Worm (Caenorhabditis elegans): ENCODE measurements around the gene C47E8.4.

DNA sequence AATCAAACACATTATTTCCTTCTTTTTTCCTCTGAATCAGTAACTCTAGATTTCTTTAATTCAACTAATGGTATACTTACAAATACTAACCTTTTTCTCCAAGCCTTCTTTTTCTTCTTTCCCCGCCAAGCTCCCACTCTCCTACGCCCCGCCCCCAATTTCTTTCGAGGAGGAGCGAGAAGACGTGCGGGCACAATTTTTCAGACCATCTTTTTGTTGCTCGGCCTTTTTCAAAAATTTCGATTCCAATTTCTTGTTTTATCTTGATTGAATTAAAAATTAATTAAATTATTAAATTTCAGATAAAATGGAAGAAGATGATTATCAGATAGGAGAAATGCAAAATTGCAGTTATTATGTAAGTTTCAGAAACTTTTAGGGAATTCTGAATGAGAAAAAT lies 5.3 kb downstream of the C47E8.4 start, which contains the start of gene C47E8.3:
- no peak for TF ChIP-seq ref-1 (GFP tag; conservative IDR thresholded peaks at IDR 0.05)
- TF ChIP-seq cog-1 (tag; optimal IDR thresholded peaks at IDR 0.05) = no peak
- TF ChIP-seq med-1 (GFP tag; optimal IDR thresholded peaks at IDR 0.05; ENCODE audit: insufficient read depth) = no peak
- TF ChIP-seq T22C8.4 (GFP tag; IDR thresholded peaks at IDR 0.05) = no peak
- no peak for TF ChIP-seq ztf-29 (GFP tag; IDR thresholded peaks at IDR 0.05)

Data from whole organism, midembryonic.